Fruit fly (Drosophila melanogaster) whole organism, pupa: ENCODE results near the gene CG42268.

Experiments
- CG32121 ChIP-seq: fragments of 200-800 bp; sonication (Bioruptor generic); IDR thresholded peaks from 2 replicates; pipeline ENCODE4 v1.3.6; 2022; ENCODE audit warnings: missing biosample characterization, missing genetic modification characterization
- CG34367 ChIP-seq: fragments of 200-800 bp; sonication (Bioruptor generic); optimal IDR thresholded peaks from 2 replicates; lab custom pipeline; 2018; ENCODE audit warnings: missing biosample characterization, mild to moderate bottlenecking, missing genetic modification characterization
- CG8159 ChIP-seq: fragments of 200-800 bp; sonication (Bioruptor generic); optimal IDR thresholded peaks from 3 replicates; lab custom pipeline; 2018; ENCODE audit warnings: missing biosample characterization, mild to moderate bottlenecking, missing genetic modification characterization, moderate library complexity
- D1 ChIP-seq: fragments of 200-800 bp; sonication (Bioruptor generic); optimal IDR thresholded peaks from 2 replicates; lab custom pipeline; 2018; ENCODE audit warnings: missing biosample characterization, mild to moderate bottlenecking, missing genetic modification characterization, moderate library complexity
- EcR ChIP-seq: fragments of 200-800 bp; sonication (Bioruptor generic); optimal IDR thresholded peaks from 3 replicates; lab custom pipeline; 2019; ENCODE audit warnings: missing biosample characterization, missing genetic modification characterization, mild to moderate bottlenecking, moderate library complexity, missing genetic modification reagents
- Snoo ChIP-seq: fragments of 200-800 bp; sonication (Bioruptor generic); optimal IDR thresholded peaks from 3 replicates; lab custom pipeline; 2017; ENCODE audit warnings: missing biosample characterization, mild to moderate bottlenecking, missing genetic modification characterization, inconsistent platforms
- fd96Ca ChIP-seq: fragments of 200-800 bp; sonication (Bioruptor generic); IDR thresholded peaks from 3 replicates; pipeline ENCODE4 v1.3.6; 2022; ENCODE audit warnings: missing biosample characterization, missing genetic modification characterization
- gl ChIP-seq: fragments of 200-800 bp; sonication (Bioruptor generic); optimal IDR thresholded peaks from 2 replicates; lab custom pipeline; 2018; ENCODE audit warnings: missing biosample characterization, mild to moderate bottlenecking, missing genetic modification characterization

dm6 chr3L:9688674-9689073 lies 71.5 kb downstream of the CG42268 start:
- TF ChIP-seq D1, result no peak
- TF ChIP-seq CG8159 (tag; lab: Kevin White, UChicago), result no peak
- no peak for TF ChIP-seq Snoo
- no peak for TF ChIP-seq EcR (GFP tag; lab: Kevin White, UChicago)
- TF ChIP-seq gl (tag; lab: Kevin White, UChicago), result no peak
- TF ChIP-seq CG32121, result no peak
- TF ChIP-seq fd96Ca (GFP tag; lab: Robert Waterston, UW), result no peak
- no peak for TF ChIP-seq CG34367 (tag; lab: Kevin White, UChicago)
